Fruit fly (Drosophila melanogaster): ENCODE results near the gene sl.

sl gene

dm6 chrX:16332615-16333288 lies 17.4 kb upstream of the sl start (continued):
- TF ChIP-seq dmrt99B (tag; optimal IDR thresholded peaks at IDR 0.05) (peak; percentile 98), Hr3 (GFP tag; optimal IDR thresholded peaks at IDR 0.05) (peak; percentile 90), CG6272 (GFP tag; IDR thresholded peaks at IDR 0.05) (peak; percentile 84), CG12236 (GFP tag; optimal IDR thresholded peaks at IDR 0.05) (peak; percentile 93), maf-S (GFP tag; optimal IDR thresholded peaks at IDR 0.05) (peak; percentile 92), HLH54F (GFP tag; optimal IDR thresholded peaks at IDR 0.05) (peak; percentile 96), chinmo (GFP tag; IDR thresholded peaks at IDR 0.05; ENCODE audit: partially characterized antibody) (no peak; the same call in 2 of the 4 replicates), Hey (tag; optimal IDR thresholded peaks at IDR 0.05) (no peak), org-1 (GFP tag; optimal IDR thresholded peaks at IDR 0.05) (peak; percentile 97), CG5245 (GFP tag; optimal IDR thresholded peaks at IDR 0.05) (peak; percentile 83), CG3407 (GFP tag; optimal IDR thresholded peaks at IDR 0.05) (peak; percentile 93), CG5180 (GFP tag; optimal IDR thresholded peaks at IDR 0.05) (peak; percentile 91), fu2 (GFP tag; optimal IDR thresholded peaks at IDR 0.05) (peak; percentile 95), Dll (GFP tag; IDR thresholded peaks at IDR 0.05; ENCODE audit: partially characterized antibody) (no peak), Atf-2 (GFP tag; optimal IDR thresholded peaks at IDR 0.05) (peak; percentile 94), sob (GFP tag; IDR thresholded peaks at IDR 0.05) (peak; percentile 89), ac (GFP tag; optimal IDR thresholded peaks at IDR 0.05) (peak; percentile 88), CG5953 (GFP tag; IDR thresholded peaks at IDR 0.05) (peak; percentile 63; the same call in 1 of the 2 replicates), sisA (GFP tag; IDR thresholded peaks at IDR 0.05) (peak; percentile 91), CG6813 (GFP tag; optimal IDR thresholded peaks at IDR 0.05) (peak; percentile 95), Ets65A (GFP tag) (peak; percentile 99)

DNA sequence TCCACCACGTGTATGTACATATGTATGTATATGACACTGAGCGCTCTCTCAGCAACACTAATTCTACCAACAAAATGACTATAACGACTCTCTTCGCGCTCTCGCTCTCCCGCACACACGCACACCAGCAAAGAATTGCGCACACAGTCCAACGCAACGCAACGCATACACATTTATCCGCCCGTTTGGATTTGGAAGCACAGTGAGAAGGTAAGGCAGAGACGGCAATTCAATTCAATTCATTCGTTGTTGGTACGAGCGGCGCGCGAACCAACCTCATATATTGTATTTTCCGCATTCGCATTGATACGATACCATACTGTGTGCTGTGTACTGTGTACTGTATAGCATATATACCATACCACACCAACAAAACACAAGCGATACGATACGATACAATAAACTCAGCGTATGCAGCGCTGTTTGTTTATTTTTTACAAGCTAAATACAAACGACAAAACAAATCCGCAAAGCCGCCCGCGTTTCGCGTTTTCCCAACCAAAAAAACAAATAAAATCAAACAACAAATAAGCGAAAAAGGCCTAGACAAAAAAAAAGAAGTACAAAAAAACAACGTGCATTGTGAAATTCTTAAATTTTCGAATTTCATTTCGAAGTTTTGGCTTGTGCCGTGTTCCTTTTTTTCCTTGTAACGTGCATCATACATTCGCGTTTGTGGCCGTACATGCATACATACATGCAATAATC lies 16.5 kb upstream of the sl start, which contains the start of the genes CG9921 and Dsp1:
Gene CG9921, minus strand, starts transcription at position 167 of the 708 bp plus-strand sequence.
Gene Dsp1, plus strand, starts transcription at position 179 of the 708 bp plus-strand sequence.
- TF ChIP-seq Oaz (GFP tag; IDR thresholded peaks at IDR 0.05): no peak
- no peak for TF ChIP-seq CG3726 (GFP tag; IDR thresholded peaks at IDR 0.05)
- TF ChIP-seq CG6654 (GFP tag; optimal IDR thresholded peaks at IDR 0.05): no peak
- TF ChIP-seq schlank (tag; optimal IDR thresholded peaks at IDR 0.05): peak; percentile 31
- no peak for TF ChIP-seq ttk (GFP tag; IDR thresholded peaks at IDR 0.05)
- TF ChIP-seq CG4282 (GFP tag; optimal IDR thresholded peaks at IDR 0.05): no peak
- TF ChIP-seq dysf (GFP tag; IDR thresholded peaks at IDR 0.05): no peak
- no peak for TF ChIP-seq Optix (GFP tag; IDR thresholded peaks at IDR 0.05)
- no peak for TF ChIP-seq Nf-YB (GFP tag; optimal IDR thresholded peaks at IDR 0.05)
- peak; percentile 33; the same call in 1 of the 2 replicates for TF ChIP-seq Scr (GFP tag; IDR thresholded peaks at IDR 0.05; ENCODE audit: partially characterized antibody)
- no peak for TF ChIP-seq abd-A (tag; optimal IDR thresholded peaks at IDR 0.05)
- TF ChIP-seq Asciz (GFP tag; optimal IDR thresholded peaks at IDR 0.05): peak; percentile 18
- no peak for TF ChIP-seq Fer1 (GFP tag; optimal IDR thresholded peaks at IDR 0.05)
- no peak for TF ChIP-seq Kr (GFP tag; optimal IDR thresholded peaks at IDR 0.05)
- TF ChIP-seq CG1602 (GFP tag; optimal IDR thresholded peaks at IDR 0.05): no peak
- TF ChIP-seq CG11093 (GFP tag; IDR thresholded peaks at IDR 0.05): no peak
- peak; percentile 42 for TF ChIP-seq CG9932 (GFP tag; IDR thresholded peaks at IDR 0.05)
- no peak for TF ChIP-seq CG12219 (GFP tag; optimal IDR thresholded peaks at IDR 0.05)
- TF ChIP-seq MBD-R2 (GFP tag; IDR thresholded peaks at IDR 0.05): no peak
- no peak for TF ChIP-seq CG15011 (GFP tag; optimal IDR thresholded peaks at IDR 0.05)
- TF ChIP-seq lilli (GFP tag; optimal IDR thresholded peaks at IDR 0.05): peak; percentile 14
- TF ChIP-seq CG12659 (GFP tag; optimal IDR thresholded peaks at IDR 0.05): no peak
- TF ChIP-seq repo (GFP tag; optimal IDR thresholded peaks at IDR 0.05): no peak
- TF ChIP-seq gsb (GFP tag; IDR thresholded peaks at IDR 0.05): no peak
- no peak for TF ChIP-seq CG15696 (tag; optimal IDR thresholded peaks at IDR 0.05)
- TF ChIP-seq CG15514 (GFP tag; optimal IDR thresholded peaks at IDR 0.05): peak; percentile 72
- TF ChIP-seq Dip2 (GFP tag; IDR thresholded peaks at IDR 0.05): no peak
- no peak for TF ChIP-seq Nf-YC (tag; optimal IDR thresholded peaks at IDR 0.05)

Measured in whole organism, embryonic.